Worm (Caenorhabditis elegans) whole organism, midembryonic: ENCODE data around the gene cra-1.

Source experiments
- ref-1 ChIP-seq: fragments of 200-800 bp; sonication (Bioruptor generic); conservative IDR thresholded peaks from 2 replicates; pipeline ENCODE4 v1.3.6; 2022; ENCODE audit warnings: missing genetic modification reagents, missing genetic modification characterization, missing compliant biosample characterization
- ztf-23 ChIP-seq: fragments of 200-800 bp; sonication (Bioruptor generic); IDR thresholded peaks from 2 replicates; pipeline ENCODE4 v1.3.6; 2022; ENCODE audit warnings: missing genetic modification reagents, missing genetic modification characterization, missing compliant biosample characterization

DNA sequence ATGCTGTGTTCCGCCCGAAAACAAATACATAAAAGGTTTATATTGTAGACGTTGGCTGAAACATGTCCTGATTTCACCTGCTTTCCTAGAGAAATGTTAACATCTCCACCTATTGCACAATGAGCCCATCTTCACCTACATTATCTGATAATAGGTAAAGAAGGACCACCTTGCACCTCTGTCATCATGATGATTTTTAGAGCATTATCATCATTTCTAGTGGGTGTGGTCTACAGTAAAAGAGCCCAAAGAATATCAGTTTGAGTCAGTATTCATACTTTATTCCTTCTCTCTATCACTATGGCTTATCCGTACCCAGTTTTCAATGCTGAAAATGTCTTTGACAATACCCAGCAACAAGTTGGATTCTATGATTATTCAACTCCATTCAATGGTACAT lies 14.9 kb upstream of the cra-1 start, which contains the start of gene med-2:
- no peak for TF ChIP-seq ztf-23
- no peak for TF ChIP-seq ref-1 (GFP tag; lab: Robert Waterston, UW)
